Worm (Caenorhabditis elegans) whole organism, L2 larva: ENCODE measurements around the gene D1086.8.

Experiments used
- C34F6.9 ChIP-seq: fragments of 150-350 bp; optimal IDR thresholded peaks from 2 replicates; lab custom pipeline; 2014; ENCODE audit warnings: missing biosample characterization, missing genetic modification characterization
- F13H6.1 ChIP-seq: sonication (generic microtip); optimal IDR thresholded peaks from 2 replicates; lab custom pipeline; 2016; ENCODE audit warnings: missing genetic modification characterization, missing compliant biosample characterization
- R02D3.7 ChIP-seq: fragments of 150-350 bp; optimal IDR thresholded peaks from 2 replicates; lab custom pipeline; 2014; ENCODE audit warnings: missing biosample characterization, missing genetic modification characterization
- Y55F3AM.14 ChIP-seq: fragments of 200-800 bp; sonication (Bioruptor generic); optimal IDR thresholded peaks from 2 replicates; lab custom pipeline; 2018; ENCODE audit warnings: mild to moderate bottlenecking, missing genetic modification characterization, missing compliant biosample characterization
- ZK546.5 ChIP-seq: sonication (generic microtip); optimal IDR thresholded peaks from 2 replicates; lab custom pipeline; 2017; ENCODE audit warnings: missing biosample characterization, missing genetic modification characterization
- ama-1 ChIP-seq: fragments of 150-350 bp; optimal IDR thresholded peaks from 2 replicates; lab custom pipeline; 2018; ENCODE audit warnings: inconsistent platforms
- ceh-82 ChIP-seq: fragments of 150-350 bp; optimal IDR thresholded peaks from 2 replicates; lab custom pipeline; 2014; ENCODE audit warnings: missing biosample characterization, missing genetic modification characterization
- crh-2 ChIP-seq: sonication (generic microtip); optimal IDR thresholded peaks from 2 replicates; lab custom pipeline; 2017; ENCODE audit warnings: missing biosample characterization, missing genetic modification characterization
- egl-27 ChIP-seq: sonication (generic microtip); optimal IDR thresholded peaks from 3 replicates; lab custom pipeline; 2017; ENCODE audit warnings: missing biosample characterization, missing genetic modification reagents, missing genetic modification characterization
- elt-1 ChIP-seq: fragments of 150-350 bp; optimal IDR thresholded peaks from 2 replicates; lab custom pipeline; 2014; ENCODE audit warnings: missing biosample characterization, missing genetic modification characterization
- elt-3 ChIP-seq: sonication (generic microtip); optimal IDR thresholded peaks from 2 replicates; lab custom pipeline; 2017; ENCODE audit warnings: missing biosample characterization, missing genetic modification characterization
- lin-11 ChIP-seq: fragments of 150-350 bp; sonication (generic microtip); optimal IDR thresholded peaks from 2 replicates; lab custom pipeline; 2014; ENCODE audit warnings: missing biosample characterization, missing genetic modification characterization, inconsistent platforms, mixed read lengths
- lin-13 ChIP-seq: fragments of 150-350 bp; optimal IDR thresholded peaks from 2 replicates; lab custom pipeline; 2014; ENCODE audit warnings: missing biosample characterization, missing genetic modification reagents, missing genetic modification characterization
- lin-39 ChIP-seq: fragments of 150-350 bp; optimal IDR thresholded peaks from 2 replicates; lab custom pipeline; 2014; ENCODE audit warnings: missing biosample characterization, missing genetic modification reagents, missing genetic modification characterization
- lsy-2 ChIP-seq, 2 experiments: fragments of 150-350 bp in 1 of 2; sonication (generic microtip) in 1 of 2; optimal IDR thresholded peaks; 2 replicates each; lab custom pipeline; 2014 to 2017; ENCODE audit warnings: missing biosample characterization in 2 of 2, missing genetic modification characterization in 2 of 2
- mab-5 ChIP-seq: fragments of 150-350 bp; optimal IDR thresholded peaks from 2 replicates; lab custom pipeline; 2014; ENCODE audit warnings: missing biosample characterization, missing genetic modification characterization
- mbf-1 ChIP-seq: sonication (generic microtip); optimal IDR thresholded peaks from 2 replicates; lab custom pipeline; 2017; ENCODE audit warnings: missing biosample characterization, missing genetic modification characterization
- nhr-11 ChIP-seq: fragments of 150-350 bp; optimal IDR thresholded peaks from 2 replicates; lab custom pipeline; 2014; ENCODE audit warnings: missing biosample characterization, missing genetic modification characterization
- nhr-12 ChIP-seq: fragments of 150-350 bp; optimal IDR thresholded peaks from 2 replicates; lab custom pipeline; 2014; ENCODE audit warnings: missing biosample characterization, missing genetic modification characterization
- nhr-129 ChIP-seq: fragments of 150-350 bp; optimal IDR thresholded peaks from 2 replicates; lab custom pipeline; 2014; ENCODE audit warnings: missing biosample characterization, missing genetic modification characterization
- nhr-23 ChIP-seq: fragments of 150-350 bp; optimal IDR thresholded peaks from 2 replicates; lab custom pipeline; 2014; ENCODE audit warnings: missing biosample characterization, missing genetic modification reagents, missing genetic modification characterization
- nhr-25 ChIP-seq: fragments of 150-350 bp; sonication (generic microtip); optimal IDR thresholded peaks from 3 replicates; lab custom pipeline; 2014; ENCODE audit warnings: missing biosample characterization, missing genetic modification characterization
- nhr-77 ChIP-seq: fragments of 150-350 bp; optimal IDR thresholded peaks from 2 replicates; lab custom pipeline; 2014; ENCODE audit warnings: missing biosample characterization, missing genetic modification characterization
- sem-4 ChIP-seq: fragments of 150-350 bp; optimal IDR thresholded peaks from 2 replicates; lab custom pipeline; 2014; ENCODE audit warnings: missing biosample characterization, missing genetic modification reagents, missing genetic modification characterization
- skn-1 ChIP-seq: sonication (generic microtip); optimal IDR thresholded peaks from 2 replicates; lab custom pipeline; 2017; ENCODE audit warnings: missing biosample characterization, missing genetic modification characterization
- sma-3 ChIP-seq: sonication (generic microtip); optimal IDR thresholded peaks from 2 replicates; lab custom pipeline; 2016; ENCODE audit warnings: missing genetic modification reagents, missing genetic modification characterization, missing compliant biosample characterization
- sma-9 ChIP-seq, 2 experiments: fragments of 150-350 bp in 1 of 2; sonication (generic microtip) in 1 of 2; optimal IDR thresholded peaks; 2 replicates each; lab custom pipeline; 2014 to 2016; ENCODE audit warnings: missing genetic modification characterization in 2 of 2, mild to moderate bottlenecking in 1 of 2, missing biosample characterization in 1 of 2, missing compliant biosample characterization in 1 of 2, missing genetic modification reagents in 1 of 2, moderate library complexity in 1 of 2
- snpc-4 ChIP-seq: fragments of 150-350 bp; optimal IDR thresholded peaks from 2 replicates; lab custom pipeline; 2014; ENCODE audit warnings: missing biosample characterization, missing genetic modification characterization
- unc-55 ChIP-seq: fragments of 150-350 bp; sonication (generic microtip); optimal IDR thresholded peaks from 3 replicates; lab custom pipeline; 2014; ENCODE audit warnings: missing biosample characterization, missing genetic modification reagents, missing genetic modification characterization
- zag-1 ChIP-seq: fragments of 150-350 bp; optimal IDR thresholded peaks from 2 replicates; lab custom pipeline; 2014; ENCODE audit warnings: missing biosample characterization, missing genetic modification characterization
- ztf-1 ChIP-seq: fragments of 200-800 bp; sonication (Bioruptor generic); conservative IDR thresholded peaks from 2 replicates; pipeline ENCODE4 v1.3.6; 2022; ENCODE audit warnings: missing genetic modification characterization, missing compliant biosample characterization
- ztf-11 ChIP-seq: sonication (generic microtip); optimal IDR thresholded peaks from 2 replicates; lab custom pipeline; 2017; ENCODE audit warnings: missing biosample characterization, missing genetic modification characterization
- ztf-4 ChIP-seq: fragments of 150-350 bp; optimal IDR thresholded peaks from 2 replicates; lab custom pipeline; 2014; ENCODE audit warnings: missing biosample characterization, missing genetic modification characterization

The D1086.8 gene

ce11 chrV:14063980-14064379, 29.9 kb upstream of the D1086.8 start:
- no peak for TF ChIP-seq elt-3
- TF ChIP-seq C34F6.9 (tag; lab: Kevin White, UChicago), result no peak
- no peak for TF ChIP-seq sma-9 (GFP tag; optimal IDR thresholded peaks at IDR 0.05; lab: Kevin White, UChicago)
- TF ChIP-seq sma-9 (tag; optimal IDR thresholded peaks at IDR 0.05; lab: Kevin White, UChicago), result no peak
- no peak for TF ChIP-seq elt-1 (tag; lab: Kevin White, UChicago)
- no peak for TF ChIP-seq lin-13
- TF ChIP-seq ztf-4 (tag; lab: Kevin White, UChicago), result no peak
- no peak for TF ChIP-seq nhr-25 (tag; lab: Kevin White, UChicago)
- TF ChIP-seq mbf-1 (tag; lab: Kevin White, UChicago), result no peak
- TF ChIP-seq nhr-129 (tag; lab: Kevin White, UChicago), result no peak
- TF ChIP-seq mab-5 (tag; lab: Kevin White, UChicago), result no peak
- TF ChIP-seq unc-55 (GFP tag; lab: Kevin White, UChicago), result no peak
- TF ChIP-seq ceh-82 (tag; lab: Kevin White, UChicago), result no peak
- TF ChIP-seq ama-1 (lab: Kevin White, UChicago), result no peak
- TF ChIP-seq sma-3 (GFP tag; lab: Kevin White, UChicago), result no peak
- no peak for TF ChIP-seq nhr-77 (tag; lab: Kevin White, UChicago)
- no peak for TF ChIP-seq lin-11 (tag; lab: Kevin White, UChicago)

ce11 chrV:14064422-14064821, 29.5 kb upstream of the D1086.8 start, which contains the start of gene D1086.21:
D1086.21 (plus strand) TSS chrV:14064722.
- TF ChIP-seq nhr-11 (tag; lab: Kevin White, UChicago) (no peak), crh-2 (tag; lab: Kevin White, UChicago) (no peak), skn-1 (tag; lab: Kevin White, UChicago) (no peak), egl-27 (tag; lab: Kevin White, UChicago) (no peak), ZK546.5 (tag; lab: Kevin White, UChicago) (no peak), nhr-25 (tag; lab: Kevin White, UChicago) (no peak), lin-39 (tag; lab: Kevin White, UChicago) (no peak), zag-1 (no peak), sma-3 (GFP tag; lab: Kevin White, UChicago) (no peak)

ce11 chrV:14067816-14068296, 26.0 kb upstream of the D1086.8 start, which contains the start of gene D1086.17:
D1086.17 (plus strand) TSS chrV:14067866.
- TF ChIP-seq lin-11 (tag; lab: Kevin White, UChicago), result no peak
- no peak for TF ChIP-seq F13H6.1 (tag; lab: Kevin White, UChicago)
- TF ChIP-seq lsy-2 (tag; optimal IDR thresholded peaks at IDR 0.05; lab: Kevin White, UChicago), result no peak
- TF ChIP-seq nhr-11 (tag; lab: Kevin White, UChicago), result no peak
- no peak for TF ChIP-seq egl-27 (tag; lab: Kevin White, UChicago)
- no peak for TF ChIP-seq ztf-11
- TF ChIP-seq nhr-12, result no peak
- no peak for TF ChIP-seq ztf-1
- no peak for TF ChIP-seq Y55F3AM.14

- TF ChIP-seq ceh-82 (tag; lab: Kevin White, UChicago) (no peak), crh-2 (tag; lab: Kevin White, UChicago) (no peak), F13H6.1 (tag; lab: Kevin White, UChicago) (no peak), ama-1 (lab: Kevin White, UChicago) (no peak), sem-4 (tag; lab: Kevin White, UChicago) (no peak), lsy-2 (tag; optimal IDR thresholded peaks at IDR 0.05; lab: Kevin White, UChicago) (no peak), nhr-77 (tag; lab: Kevin White, UChicago) (no peak), lin-39 (tag; lab: Kevin White, UChicago) (no peak), snpc-4 (no peak), ztf-4 (tag; lab: Kevin White, UChicago) (no peak), mab-5 (tag; lab: Kevin White, UChicago) (no peak), R02D3.7 (no peak), nhr-23 (tag; lab: Kevin White, UChicago) (no peak), mbf-1 (tag; lab: Kevin White, UChicago) (no peak), ztf-1 (no peak), elt-1 (tag; lab: Kevin White, UChicago) (no peak), egl-27 (tag; lab: Kevin White, UChicago) (no peak), nhr-129 (tag; lab: Kevin White, UChicago) (no peak), lin-11 (tag; lab: Kevin White, UChicago) (no peak)
These were observed 24.0 kb upstream of the D1086.8 start for ce11 chrV:14069899-14070298.
